Worm (Caenorhabditis elegans) whole organism, L4 larva: ENCODE data around the gene tbx-33.

ENCODE experiments used
- F26F4.8 ChIP-seq: fragments of 200-800 bp; sonication (Bioruptor generic); conservative IDR thresholded peaks from 2 replicates; pipeline ENCODE4 v1.3.6; 2022; ENCODE audit warnings: missing genetic modification characterization, missing compliant biosample characterization
- R02D3.7 ChIP-seq: fragments of 150-350 bp; sonication (generic microtip); optimal IDR thresholded peaks from 3 replicates; lab custom pipeline; 2014; ENCODE audit warnings: missing biosample characterization, missing genetic modification characterization
- Y48G9A.11 ChIP-seq: fragments of 200-800 bp; sonication (Bioruptor generic); IDR thresholded peaks from 2 replicates; pipeline ENCODE4 v1.3.6; 2022; ENCODE audit warnings: missing genetic modification reagents, missing genetic modification characterization, missing compliant biosample characterization
- Y5F2A.4 ChIP-seq: fragments of 200-800 bp; sonication (Bioruptor generic); optimal IDR thresholded peaks from 2 replicates; lab custom pipeline; 2018; ENCODE audit warnings: mild to moderate bottlenecking, missing genetic modification characterization, missing compliant biosample characterization
- attf-4 ChIP-seq: sonication (generic microtip); optimal IDR thresholded peaks from 3 replicates; lab custom pipeline; 2017; ENCODE audit warnings: missing biosample characterization, missing genetic modification characterization
- ceh-32 ChIP-seq: sonication (generic microtip); optimal IDR thresholded peaks from 2 replicates; lab custom pipeline; 2016; ENCODE audit warnings: mild to moderate bottlenecking, missing genetic modification characterization, missing compliant biosample characterization; ENCODE audit not compliant: poor library complexity
- ceh-62 ChIP-seq: sonication (generic microtip); optimal IDR thresholded peaks from 2 replicates; lab custom pipeline; 2017; ENCODE audit warnings: missing biosample characterization, missing genetic modification characterization
- ceh-82 ChIP-seq: sonication (generic microtip); optimal IDR thresholded peaks from 2 replicates; lab custom pipeline; 2017; ENCODE audit warnings: missing biosample characterization, missing genetic modification characterization
- ces-1 ChIP-seq: fragments of 150-350 bp; sonication (generic microtip); optimal IDR thresholded peaks from 4 replicates; lab custom pipeline; 2014; ENCODE audit warnings: missing biosample characterization, missing genetic modification reagents, missing genetic modification characterization
- cey-2 ChIP-seq: sonication (generic microtip); optimal IDR thresholded peaks from 3 replicates; lab custom pipeline; 2017; ENCODE audit warnings: missing genetic modification characterization, mild to moderate bottlenecking, missing compliant biosample characterization, antibody characterized with exemption, borderline replicate concordance; ENCODE audit not compliant: insufficient read depth
- ctbp-1 ChIP-seq: fragments of 200-800 bp; sonication (Bioruptor generic); IDR thresholded peaks from 2 replicates; pipeline ENCODE4 v1.3.6; 2022; ENCODE audit warnings: missing genetic modification reagents, missing genetic modification characterization, missing compliant biosample characterization
- daf-12 ChIP-seq: fragments of 150-350 bp; optimal IDR thresholded peaks from 2 replicates; lab custom pipeline; 2014; ENCODE audit warnings: missing biosample characterization, missing genetic modification reagents, missing genetic modification characterization
- daf-19 ChIP-seq: fragments of 200-800 bp; sonication (Bioruptor generic); conservative IDR thresholded peaks from 2 replicates; pipeline ENCODE4 v1.3.6; 2022; ENCODE audit warnings: missing genetic modification characterization, missing compliant biosample characterization
- daf-8 ChIP-seq: fragments of 200-800 bp; sonication (Bioruptor generic); IDR thresholded peaks from 2 replicates; pipeline ENCODE4 v1.3.6; 2022; ENCODE audit warnings: missing genetic modification characterization, missing compliant biosample characterization
- dmd-6 ChIP-seq: fragments of 200-800 bp; sonication (Bioruptor generic); IDR thresholded peaks from 2 replicates; pipeline ENCODE4 v1.3.6; 2022; ENCODE audit warnings: missing genetic modification reagents, missing genetic modification characterization, missing compliant biosample characterization
- dmd-8 ChIP-seq: fragments of 200-800 bp; sonication (Bioruptor generic); IDR thresholded peaks from 2 replicates; pipeline ENCODE4 v1.3.6; 2022; ENCODE audit warnings: missing genetic modification characterization, missing compliant biosample characterization
- egl-27 ChIP-seq: sonication (generic microtip); optimal IDR thresholded peaks from 3 replicates; lab custom pipeline; 2017; ENCODE audit warnings: missing biosample characterization, missing genetic modification reagents, missing genetic modification characterization
- egl-43 ChIP-seq: fragments of 200-800 bp; sonication (Bioruptor generic); IDR thresholded peaks from 2 replicates; pipeline ENCODE4 v1.3.6; 2022; ENCODE audit warnings: missing genetic modification reagents, missing genetic modification characterization, missing compliant biosample characterization
- fkh-10 ChIP-seq: fragments of 150-350 bp; optimal IDR thresholded peaks from 2 replicates; lab custom pipeline; 2014; ENCODE audit warnings: missing biosample characterization, missing genetic modification reagents, missing genetic modification characterization
- fos-1 ChIP-seq: fragments of 150-350 bp; optimal IDR thresholded peaks from 2 replicates; lab custom pipeline; 2014; ENCODE audit warnings: missing biosample characterization, missing genetic modification characterization
- gei-8 ChIP-seq: fragments of 200-800 bp; sonication (Bioruptor generic); optimal IDR thresholded peaks from 2 replicates; lab custom pipeline; 2018; ENCODE audit warnings: mild to moderate bottlenecking, missing genetic modification characterization, missing compliant biosample characterization
- hlh-11 ChIP-seq: fragments of 200-800 bp; sonication (Bioruptor generic); optimal IDR thresholded peaks from 2 replicates; lab custom pipeline; 2018; ENCODE audit warnings: mild to moderate bottlenecking, missing genetic modification characterization, missing compliant biosample characterization
- hlh-30 ChIP-seq: sonication (generic microtip); optimal IDR thresholded peaks from 2 replicates; lab custom pipeline; 2017; ENCODE audit warnings: antibody characterized with exemption, mild to moderate bottlenecking, missing genetic modification characterization, missing compliant biosample characterization; ENCODE audit not compliant: insufficient read depth
- jun-1 ChIP-seq: fragments of 150-350 bp; optimal IDR thresholded peaks from 2 replicates; lab custom pipeline; 2014; ENCODE audit warnings: missing biosample characterization, missing genetic modification reagents, missing genetic modification characterization
- lim-7 ChIP-seq: fragments of 200-800 bp; sonication (Bioruptor generic); IDR thresholded peaks from 2 replicates; pipeline ENCODE4 v1.3.6; 2022; ENCODE audit warnings: missing genetic modification characterization, missing compliant biosample characterization
- lin-1 ChIP-seq: fragments of 200-800 bp; sonication (Bioruptor generic); IDR thresholded peaks from 2 replicates; pipeline ENCODE4 v1.3.6; 2022; ENCODE audit warnings: missing genetic modification reagents, missing genetic modification characterization, missing compliant biosample characterization
- lin-29 ChIP-seq: fragments of 200-800 bp; sonication (Bioruptor generic); IDR thresholded peaks from 2 replicates; pipeline ENCODE4 v1.3.6; 2022; ENCODE audit warnings: missing genetic modification reagents, missing genetic modification characterization, missing compliant biosample characterization
- lin-38 ChIP-seq: fragments of 200-800 bp; sonication (Bioruptor generic); IDR thresholded peaks from 2 replicates; pipeline ENCODE4 v1.3.6; 2022; ENCODE audit warnings: missing genetic modification reagents, missing genetic modification characterization, missing compliant biosample characterization
- lsy-2 ChIP-seq, 2 experiments: fragments of 150-350 bp in 1 of 2; sonication (generic microtip) in 1 of 2; optimal IDR thresholded peaks; 2 replicates each; lab custom pipeline; 2014 to 2017; ENCODE audit warnings: missing biosample characterization in 2 of 2, missing genetic modification characterization in 2 of 2
- mdt-29 ChIP-seq: fragments of 200-800 bp; sonication (Bioruptor generic); IDR thresholded peaks from 2 replicates; pipeline ENCODE4 v1.3.6; 2022; ENCODE audit warnings: missing genetic modification reagents, missing genetic modification characterization, missing compliant biosample characterization
- mep-1 ChIP-seq: fragments of 150-350 bp; sonication (generic microtip); optimal IDR thresholded peaks from 3 replicates; lab custom pipeline; 2014; ENCODE audit warnings: missing biosample characterization, missing genetic modification characterization
- nhr-10 ChIP-seq: fragments of 150-350 bp; optimal IDR thresholded peaks from 2 replicates; lab custom pipeline; 2014; ENCODE audit warnings: missing biosample characterization, missing genetic modification characterization
- nhr-11 ChIP-seq: fragments of 150-350 bp; optimal IDR thresholded peaks from 2 replicates; lab custom pipeline; 2014; ENCODE audit warnings: missing biosample characterization, missing genetic modification characterization
- nhr-111 ChIP-seq: fragments of 200-800 bp; sonication (Bioruptor generic); optimal IDR thresholded peaks from 2 replicates; lab custom pipeline; 2018; ENCODE audit warnings: mild to moderate bottlenecking, missing genetic modification characterization, missing compliant biosample characterization
- nhr-25 ChIP-seq: sonication (generic microtip); optimal IDR thresholded peaks from 2 replicates; lab custom pipeline; 2017; ENCODE audit warnings: missing genetic modification characterization, mild to moderate bottlenecking, missing compliant biosample characterization, antibody characterized with exemption, moderate library complexity, borderline replicate concordance; ENCODE audit not compliant: insufficient read depth
- nhr-41 ChIP-seq: fragments of 200-800 bp; sonication (Bioruptor generic); IDR thresholded peaks from 2 replicates; pipeline ENCODE4 v1.3.6; 2022; ENCODE audit warnings: missing genetic modification reagents, missing genetic modification characterization, missing compliant biosample characterization
- nhr-42 ChIP-seq: fragments of 200-800 bp; sonication (Bioruptor generic); IDR thresholded peaks from 2 replicates; pipeline ENCODE4 v1.3.6; 2022; ENCODE audit warnings: missing genetic modification characterization, missing compliant biosample characterization
- nhr-48 ChIP-seq: sonication (generic microtip); optimal IDR thresholded peaks from 2 replicates; lab custom pipeline; 2016; ENCODE audit warnings: mild to moderate bottlenecking, missing genetic modification characterization, missing compliant biosample characterization
- nhr-77 ChIP-seq: fragments of 150-350 bp; optimal IDR thresholded peaks from 2 replicates; lab custom pipeline; 2014; ENCODE audit warnings: missing biosample characterization, missing genetic modification characterization
- php-3 ChIP-seq: fragments of 200-800 bp; sonication (Bioruptor generic); IDR thresholded peaks from 2 replicates; pipeline ENCODE4 v1.3.6; 2022; ENCODE audit warnings: missing genetic modification reagents, missing genetic modification characterization, missing compliant biosample characterization
- pqm-1 ChIP-seq: sonication (generic microtip); optimal IDR thresholded peaks from 2 replicates; lab custom pipeline; 2017; ENCODE audit warnings: missing biosample characterization, missing genetic modification characterization
- sdz-12 ChIP-seq: fragments of 200-800 bp; sonication (Bioruptor generic); optimal IDR thresholded peaks from 2 replicates; lab custom pipeline; 2018; ENCODE audit warnings: mild to moderate bottlenecking, missing genetic modification characterization, missing compliant biosample characterization
- set-16 ChIP-seq: fragments of 200-800 bp; sonication (Bioruptor generic); IDR thresholded peaks from 2 replicates; pipeline ENCODE4 v1.3.6; 2022; ENCODE audit warnings: missing genetic modification reagents, missing genetic modification characterization, missing compliant biosample characterization
- skn-1 ChIP-seq: fragments of 150-350 bp; optimal IDR thresholded peaks from 2 replicates; lab custom pipeline; 2014; ENCODE audit warnings: missing biosample characterization, missing genetic modification characterization
- snpc-1.2 ChIP-seq: fragments of 200-800 bp; sonication (Bioruptor generic); IDR thresholded peaks from 2 replicates; pipeline ENCODE4 v1.3.6; 2022; ENCODE audit warnings: missing genetic modification reagents, missing genetic modification characterization, missing compliant biosample characterization
- spr-3 ChIP-seq: fragments of 200-800 bp; sonication (Bioruptor generic); optimal IDR thresholded peaks from 2 replicates; lab custom pipeline; 2018; ENCODE audit warnings: mild to moderate bottlenecking, missing genetic modification characterization, missing compliant biosample characterization
- unc-130 ChIP-seq: sonication (generic microtip); optimal IDR thresholded peaks from 2 replicates; lab custom pipeline; 2016; ENCODE audit warnings: missing genetic modification reagents, missing genetic modification characterization, missing compliant biosample characterization
- unc-39 ChIP-seq: sonication (generic microtip); optimal IDR thresholded peaks from 2 replicates; lab custom pipeline; 2017; ENCODE audit warnings: missing biosample characterization, missing genetic modification characterization
- zag-1 ChIP-seq: fragments of 150-350 bp; optimal IDR thresholded peaks from 2 replicates; lab custom pipeline; 2014; ENCODE audit warnings: missing biosample characterization, missing genetic modification characterization
- zip-11 ChIP-seq: fragments of 200-800 bp; sonication (Bioruptor generic); IDR thresholded peaks from 2 replicates; pipeline ENCODE4 v1.3.6; 2022; ENCODE audit warnings: missing genetic modification characterization, missing compliant biosample characterization
- ztf-11 ChIP-seq: fragments of 150-350 bp; optimal IDR thresholded peaks from 2 replicates; lab custom pipeline; 2014; ENCODE audit warnings: missing biosample characterization, missing genetic modification characterization

The tbx-33 gene

ce11 chrIII:11657185-11657817, 20.7 kb upstream of the tbx-33 start, which contains the start of gene crh-1 (continued):
- no peak for TF ChIP-seq unc-39 (tag; lab: Kevin White, UChicago)
- TF ChIP-seq ctbp-1 (GFP tag; lab: Robert Waterston, UW) = 0 out of 2 replicates have a peak, but pooled peaks have one; percentile 18
- TF ChIP-seq jun-1 (tag; lab: Kevin White, UChicago) = no peak
- TF ChIP-seq nhr-10 (tag; lab: Kevin White, UChicago) = no peak
- no peak for TF ChIP-seq zip-11 (GFP tag; lab: Robert Waterston, UW)
- no peak for TF ChIP-seq nhr-42 (GFP tag; lab: Robert Waterston, UW)
- TF ChIP-seq daf-19 = no peak
- no peak for TF ChIP-seq fkh-10 (GFP tag; lab: Kevin White, UChicago)
- TF ChIP-seq unc-130 (GFP tag; lab: Kevin White, UChicago) = no peak
- no peak for TF ChIP-seq R02D3.7 (tag; lab: Kevin White, UChicago)
- no peak for TF ChIP-seq Y5F2A.4 (GFP tag; lab: Kevin White, UChicago)
- no peak for TF ChIP-seq ces-1 (GFP tag; lab: Kevin White, UChicago)
- no peak for TF ChIP-seq nhr-25 (tag; lab: Kevin White, UChicago)
- TF ChIP-seq dmd-6 (GFP tag; lab: Robert Waterston, UW) = peak; percentile 67
- TF ChIP-seq Y48G9A.11 = no peak
- peak; percentile 77 for TF ChIP-seq lin-38
- no peak for TF ChIP-seq egl-27 (tag; lab: Kevin White, UChicago)
- TF ChIP-seq ceh-32 (tag; lab: Kevin White, UChicago) = no peak
- TF ChIP-seq attf-4 (tag; lab: Kevin White, UChicago) = no peak
- no peak for TF ChIP-seq pqm-1 (tag; lab: Kevin White, UChicago)
- TF ChIP-seq snpc-1.2 (GFP tag; lab: Robert Waterston, UW) = no peak
- no peak for TF ChIP-seq dmd-8 (GFP tag; lab: Robert Waterston, UW)
- TF ChIP-seq nhr-48 (tag; lab: Kevin White, UChicago) = no peak
- peak in 1 of 2 experiments; percentile 85 for TF ChIP-seq lsy-2 (tag; optimal IDR thresholded peaks at IDR 0.05; lab: Kevin White, UChicago)
- no peak for TF ChIP-seq zag-1 (tag; lab: Kevin White, UChicago)
- TF ChIP-seq gei-8 = no peak
- no peak for TF ChIP-seq F26F4.8 (GFP tag; lab: Robert Waterston, UW)
- no peak for TF ChIP-seq nhr-11 (tag; lab: Kevin White, UChicago)
- peak; percentile 83 for TF ChIP-seq mep-1 (tag; lab: Kevin White, UChicago)
- TF ChIP-seq nhr-77 (tag; lab: Kevin White, UChicago) = peak; percentile 28
- no peak for TF ChIP-seq skn-1
- no peak for TF ChIP-seq ceh-62 (tag; lab: Kevin White, UChicago)
- TF ChIP-seq daf-12 (tag; lab: Kevin White, UChicago) = no peak
- peak; percentile 98 for TF ChIP-seq hlh-30 (tag; lab: Kevin White, UChicago)
- TF ChIP-seq hlh-11 = peak; percentile 97
- TF ChIP-seq egl-43 (GFP tag; lab: Robert Waterston, UW) = no peak
- TF ChIP-seq ztf-11 (tag; lab: Kevin White, UChicago) = no peak
- TF ChIP-seq mdt-29 (GFP tag; lab: Robert Waterston, UW) = no peak
- no peak for TF ChIP-seq cey-2 (tag; lab: Kevin White, UChicago)
- TF ChIP-seq fos-1 (tag; lab: Kevin White, UChicago) = no peak
- no peak for TF ChIP-seq nhr-41 (GFP tag; lab: Robert Waterston, UW)
- TF ChIP-seq lin-1 = no peak
- TF ChIP-seq php-3 (GFP tag; lab: Robert Waterston, UW) = peak; percentile 70
- TF ChIP-seq nhr-111 (GFP tag; lab: Kevin White, UChicago) = no peak
- no peak for TF ChIP-seq daf-8 (GFP tag; lab: Robert Waterston, UW)
- TF ChIP-seq lin-29 (GFP tag; lab: Robert Waterston, UW) = no peak
- no peak for TF ChIP-seq set-16
- no peak for TF ChIP-seq ceh-82
- no peak for TF ChIP-seq spr-3 (GFP tag; lab: Kevin White, UChicago)
- no peak for TF ChIP-seq sdz-12 (GFP tag; lab: Kevin White, UChicago)
- TF ChIP-seq lim-7 (GFP tag; lab: Robert Waterston, UW) = no peak
